Worm (Caenorhabditis elegans) whole organism, young adult: Measurements from ENCODE around the gene H06H21.37.

Source experiments
- B0261.1 ChIP-seq: sonication (generic microtip); optimal IDR thresholded peaks from 2 replicates; lab custom pipeline; 2016; ENCODE audit warnings: mild to moderate bottlenecking, missing genetic modification characterization, moderate library complexity, missing compliant biosample characterization
- D2030.7 ChIP-seq: fragments of 200-800 bp; sonication (Bioruptor generic); IDR thresholded peaks from 2 replicates; pipeline ENCODE4 v1.3.6; 2022; ENCODE audit warnings: missing genetic modification reagents, missing genetic modification characterization, missing compliant biosample characterization
- F22D6.2 ChIP-seq: sonication (generic microtip); optimal IDR thresholded peaks from 2 replicates; lab custom pipeline; 2016; ENCODE audit warnings: mild to moderate bottlenecking, missing genetic modification characterization, missing compliant biosample characterization
- ceh-100 ChIP-seq: fragments of 200-800 bp; sonication (Bioruptor generic); IDR thresholded peaks from 2 replicates; pipeline ENCODE4 v1.3.6; 2022; ENCODE audit warnings: missing genetic modification reagents, missing genetic modification characterization, missing compliant biosample characterization
- fkh-3 ChIP-seq: sonication (generic microtip); optimal IDR thresholded peaks from 2 replicates; lab custom pipeline; 2016; ENCODE audit warnings: mild to moderate bottlenecking, missing genetic modification characterization, missing compliant biosample characterization
- nfya-1 ChIP-seq: sonication (generic microtip); optimal IDR thresholded peaks from 2 replicates; lab custom pipeline; 2017; ENCODE audit warnings: antibody characterized with exemption, missing compliant biosample characterization, missing genetic modification characterization, borderline replicate concordance; ENCODE audit not compliant: insufficient read depth
- nhr-80 ChIP-seq: sonication (generic microtip); optimal IDR thresholded peaks from 2 replicates; lab custom pipeline; 2016; ENCODE audit warnings: missing genetic modification characterization, missing compliant biosample characterization
- rec-8 ChIP-seq, 2 experiments: sonication (generic microtip); optimal IDR thresholded peaks; 2 replicates each; lab custom pipeline; 2016; ENCODE audit warnings: mild to moderate bottlenecking in 2 of 2, missing genetic modification characterization in 2 of 2, missing genetic modification reagents in 2 of 2, missing genotype in 2 of 2, missing biosample characterization in 1 of 2, missing compliant biosample characterization in 1 of 2, moderate library complexity in 1 of 2
- sdz-38 ChIP-seq: sonication (generic microtip); optimal IDR thresholded peaks from 2 replicates; lab custom pipeline; 2016; ENCODE audit warnings: missing genotype, missing genetic modification characterization, missing compliant biosample characterization
- snpc-4 ChIP-seq, 5 experiments: fragments of 150-350 bp in 1 of 5; sonication (generic microtip) in 4 of 5; optimal IDR thresholded peaks; 2 replicates each; lab custom pipeline; 2014 to 2018; ENCODE audit warnings: missing genetic modification characterization in 5 of 5, missing biosample characterization in 3 of 5, antibody characterized with exemption in 2 of 5, mild to moderate bottlenecking in 2 of 5, missing compliant biosample characterization in 2 of 5, missing genotype in 2 of 5, moderate library complexity in 2 of 5, missing genetic modification reagents in 1 of 5

DNA sequence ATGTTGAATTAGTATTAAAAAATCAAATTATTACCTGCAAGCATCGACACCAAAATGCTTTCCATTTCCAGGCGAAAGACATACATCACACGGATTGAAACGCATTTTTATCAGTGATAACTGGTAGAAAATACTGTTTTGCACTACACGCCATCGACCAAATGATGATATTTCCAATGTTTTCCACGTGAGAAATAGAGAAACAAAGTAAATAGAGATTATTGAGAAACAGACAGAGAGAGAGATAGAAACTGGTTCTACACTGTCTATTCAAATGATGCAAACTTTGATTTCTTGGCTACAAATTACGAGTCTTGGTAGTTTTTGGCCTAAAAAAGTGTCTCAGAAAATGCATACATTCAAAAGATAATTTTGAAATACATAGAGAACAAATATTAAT is 21.4 kb downstream of the H06H21.37 start, which contains the start of gene nhr-104:
- TF ChIP-seq sdz-38 (tag; lab: Kevin White, UChicago) (no peak), snpc-4 (GFP tag; optimal IDR thresholded peaks at IDR 0.05; lab: Kevin White, UChicago) (no peak), snpc-4 (tag; optimal IDR thresholded peaks at IDR 0.05; lab: Kevin White, UChicago) (no peak), rec-8 (tag; optimal IDR thresholded peaks at IDR 0.05; lab: Kevin White, UChicago) (no peak), B0261.1 (tag; lab: Kevin White, UChicago) (no peak), nfya-1 (tag; lab: Kevin White, UChicago) (no peak), F22D6.2 (tag; lab: Kevin White, UChicago) (no peak), D2030.7 (GFP tag; lab: Robert Waterston, UW) (no peak), fkh-3 (tag; lab: Kevin White, UChicago) (no peak), nhr-80 (tag; lab: Kevin White, UChicago) (peak; percentile 80), ceh-100 (no peak)
